Fruit fly (Drosophila melanogaster) whole organism, wandering third instar larva: ENCODE data around the gene org-1.

ENCODE experiments used
- Abd-B ChIP-seq: fragments of >200 bp; optimal IDR thresholded peaks from 2 replicates; lab custom pipeline; 2017; ENCODE audit warnings: missing biosample characterization, missing genetic modification characterization
- CG9705 ChIP-seq: fragments of 200-800 bp; sonication (Bioruptor generic); optimal IDR thresholded peaks from 2 replicates; lab custom pipeline; 2018; ENCODE audit warnings: missing biosample characterization, mild to moderate bottlenecking, missing genetic modification characterization
- HLH106 ChIP-seq: fragments of 200-800 bp; optimal IDR thresholded peaks from 3 replicates; lab custom pipeline; 2019; ENCODE audit warnings: missing biosample characterization, mild to moderate bottlenecking, missing genetic modification characterization, moderate library complexity
- Mio ChIP-seq: sonication (Bioruptor generic); optimal IDR thresholded peaks from 2 replicates; lab custom pipeline; 2016; ENCODE audit warnings: missing biosample characterization, missing genetic modification characterization
- OdsH ChIP-seq: fragments of 200-800 bp; sonication (Bioruptor generic); optimal IDR thresholded peaks from 2 replicates; lab custom pipeline; 2016; ENCODE audit warnings: missing biosample characterization, mild to moderate bottlenecking, missing genetic modification characterization
- Rel ChIP-seq, 2 experiments: fragments of 200-800 bp; sonication (Bioruptor generic) in 1 of 2; optimal IDR thresholded peaks; 2 replicates in 1 of 2; 3 replicates in 1 of 2; lab custom pipeline; 2016 to 2019; ENCODE audit warnings: mild to moderate bottlenecking in 2 of 2, missing biosample characterization in 2 of 2, missing genetic modification characterization in 2 of 2, moderate library complexity in 1 of 2
- Sp1 ChIP-seq: fragments of 200-800 bp; sonication (Bioruptor generic); optimal IDR thresholded peaks from 3 replicates; lab custom pipeline; 2019; ENCODE audit warnings: missing biosample characterization, mild to moderate bottlenecking, missing genetic modification characterization, moderate library complexity
- br ChIP-seq: fragments of 200-800 bp; sonication (Bioruptor generic); optimal IDR thresholded peaks from 2 replicates; lab custom pipeline; 2016; ENCODE audit warnings: missing biosample characterization, missing genetic modification characterization
- dsf ChIP-seq: sonication (Bioruptor generic); optimal IDR thresholded peaks from 2 replicates; lab custom pipeline; 2016; ENCODE audit warnings: missing biosample characterization, missing genetic modification characterization, borderline replicate concordance
- h ChIP-seq: fragments of 200-800 bp; sonication (Bioruptor generic); optimal IDR thresholded peaks from 3 replicates; lab custom pipeline; 2016; ENCODE audit warnings: missing biosample characterization, mild to moderate bottlenecking, missing genetic modification characterization
- lola ChIP-seq: fragments of >200 bp; optimal IDR thresholded peaks from 2 replicates; lab custom pipeline; 2017; ENCODE audit warnings: missing biosample characterization, missing genetic modification characterization
- psq ChIP-seq: fragments of 200-800 bp; sonication (Bioruptor generic); optimal IDR thresholded peaks from 3 replicates; lab custom pipeline; 2017; ENCODE audit warnings: missing biosample characterization, mild to moderate bottlenecking, missing genetic modification characterization, moderate library complexity
- usp ChIP-seq: fragments of >200 bp; optimal IDR thresholded peaks from 2 replicates; lab custom pipeline; 2017; ENCODE audit warnings: missing biosample characterization, missing genetic modification characterization

dm6 chrX:8473339-8473887 lies 18.5 kb upstream of the org-1 start, which contains the start of gene Cp7Fb:
- TF ChIP-seq Sp1 (GFP tag; lab: Kevin White, UChicago), result no peak
- TF ChIP-seq Rel (GFP tag; optimal IDR thresholded peaks at IDR 0.05; lab: Kevin White, UChicago), result no peak
- TF ChIP-seq Rel (tag; optimal IDR thresholded peaks at IDR 0.05; lab: Kevin White, UChicago), result no peak
- TF ChIP-seq CG9705 (GFP tag; lab: Kevin White, UChicago), result no peak
- TF ChIP-seq HLH106 (tag; lab: Kevin White, UChicago), result no peak
- no peak for TF ChIP-seq br (GFP tag; lab: Kevin White, UChicago)
- TF ChIP-seq lola (GFP tag; lab: Kevin White, UChicago), result no peak
- TF ChIP-seq OdsH (GFP tag; lab: Kevin White, UChicago), result no peak
- TF ChIP-seq psq (GFP tag; lab: Kevin White, UChicago), result no peak
- TF ChIP-seq Abd-B (GFP tag; lab: Kevin White, UChicago), result no peak
- no peak for TF ChIP-seq dsf (GFP tag; lab: Kevin White, UChicago)
- TF ChIP-seq h (GFP tag; lab: Kevin White, UChicago), result no peak
- no peak for TF ChIP-seq usp (GFP tag; lab: Kevin White, UChicago)
- TF ChIP-seq Mio (GFP tag; lab: Kevin White, UChicago), result no peak
